Worm (Caenorhabditis elegans) whole organism, mixed stage, embryonic: ENCODE measurements around the gene clec-61.

Experiments
- ces-1 ChIP-seq: fragments of 150-350 bp; optimal IDR thresholded peaks from 2 replicates; lab custom pipeline; 2014; ENCODE audit warnings: missing biosample characterization, missing genetic modification reagents, missing genetic modification characterization
- ham-2 ChIP-seq: fragments of 200-800 bp; sonication (Bioruptor generic); optimal IDR thresholded peaks from 2 replicates; lab custom pipeline; 2018; ENCODE audit warnings: mild to moderate bottlenecking, missing genetic modification characterization, missing compliant biosample characterization
- mab-5 ChIP-seq: fragments of 150-350 bp; optimal IDR thresholded peaks from 2 replicates; lab custom pipeline; 2014; ENCODE audit warnings: missing biosample characterization, missing genetic modification characterization
- mep-1 ChIP-seq: fragments of 150-350 bp; optimal IDR thresholded peaks from 2 replicates; lab custom pipeline; 2017; ENCODE audit warnings: missing biosample characterization, missing genetic modification reagents, missing genetic modification characterization, inconsistent platforms
- mls-2 ChIP-seq: sonication (generic microtip); optimal IDR thresholded peaks from 2 replicates; lab custom pipeline; 2016; ENCODE audit warnings: mild to moderate bottlenecking, missing genetic modification characterization, moderate library complexity, missing compliant biosample characterization
- nhr-12 ChIP-seq: fragments of 150-350 bp; optimal IDR thresholded peaks from 2 replicates; lab custom pipeline; 2014; ENCODE audit warnings: missing biosample characterization, missing genetic modification characterization
- unc-39 ChIP-seq: fragments of 150-350 bp; optimal IDR thresholded peaks from 2 replicates; lab custom pipeline; 2014; ENCODE audit warnings: missing biosample characterization, missing genetic modification characterization

- TF ChIP-seq mab-5 (tag; lab: Kevin White, UChicago) (no peak), ham-2 (GFP tag; lab: Kevin White, UChicago) (no peak), unc-39 (no peak), mep-1 (tag; lab: Kevin White, UChicago) (no peak), mls-2 (tag; lab: Kevin White, UChicago) (no peak), ces-1 (GFP tag; lab: Kevin White, UChicago) (no peak), nhr-12 (tag; lab: Kevin White, UChicago) (no peak)
These were observed 19.4 kb upstream of the clec-61 start, which contains the start of gene F59B10.2 for ce11 chrII:10509746-10510145.
